Worm (Caenorhabditis elegans): ENCODE results near the gene ccar-1.

- TF ChIP-seq tab-1 (GFP tag; IDR thresholded peaks at IDR 0.05) (no peak), flt-1 (GFP tag; IDR thresholded peaks at IDR 0.05) (no peak), ztf-29 (GFP tag; IDR thresholded peaks at IDR 0.05) (no peak), ref-1 (GFP tag; conservative IDR thresholded peaks at IDR 0.05) (no peak), ztf-23 (GFP tag; IDR thresholded peaks at IDR 0.05) (no peak), cog-1 (tag; optimal IDR thresholded peaks at IDR 0.05) (no peak), klf-2 (GFP tag; conservative IDR thresholded peaks at IDR 0.05) (no peak), T22C8.4 (GFP tag; IDR thresholded peaks at IDR 0.05) (no peak)
Measured at ce11 chrIV:14060612-14061011, 10.7 kb upstream of the ccar-1 start, which contains the start of gene Y37A1B.4.

Data from whole organism, midembryonic.